Worm (Caenorhabditis elegans) whole organism, L2 larva: ENCODE results near the gene inso-1.

ENCODE experiments used
- ZK546.5 ChIP-seq: sonication (generic microtip); optimal IDR thresholded peaks from 2 replicates; lab custom pipeline; 2017; ENCODE audit warnings: missing biosample characterization, missing genetic modification characterization
- blmp-1 ChIP-seq: sonication (generic microtip); optimal IDR thresholded peaks from 2 replicates; lab custom pipeline; 2017; ENCODE audit warnings: missing genetic modification characterization, mild to moderate bottlenecking, missing compliant biosample characterization, antibody characterized with exemption, moderate library complexity; ENCODE audit not compliant: insufficient read depth
- lin-11 ChIP-seq: fragments of 150-350 bp; sonication (generic microtip); optimal IDR thresholded peaks from 2 replicates; lab custom pipeline; 2014; ENCODE audit warnings: missing biosample characterization, missing genetic modification characterization, inconsistent platforms, mixed read lengths
- nhr-11 ChIP-seq: fragments of 150-350 bp; optimal IDR thresholded peaks from 2 replicates; lab custom pipeline; 2014; ENCODE audit warnings: missing biosample characterization, missing genetic modification characterization
- nhr-23 ChIP-seq: fragments of 150-350 bp; optimal IDR thresholded peaks from 2 replicates; lab custom pipeline; 2014; ENCODE audit warnings: missing biosample characterization, missing genetic modification reagents, missing genetic modification characterization
- nhr-77 ChIP-seq: fragments of 150-350 bp; optimal IDR thresholded peaks from 2 replicates; lab custom pipeline; 2014; ENCODE audit warnings: missing biosample characterization, missing genetic modification characterization
- snpc-4 ChIP-seq: fragments of 150-350 bp; optimal IDR thresholded peaks from 2 replicates; lab custom pipeline; 2014; ENCODE audit warnings: missing biosample characterization, missing genetic modification characterization
- unc-55 ChIP-seq: fragments of 150-350 bp; sonication (generic microtip); optimal IDR thresholded peaks from 3 replicates; lab custom pipeline; 2014; ENCODE audit warnings: missing biosample characterization, missing genetic modification reagents, missing genetic modification characterization
- zag-1 ChIP-seq: fragments of 150-350 bp; optimal IDR thresholded peaks from 2 replicates; lab custom pipeline; 2014; ENCODE audit warnings: missing biosample characterization, missing genetic modification characterization
- ztf-11 ChIP-seq: sonication (generic microtip); optimal IDR thresholded peaks from 2 replicates; lab custom pipeline; 2017; ENCODE audit warnings: missing biosample characterization, missing genetic modification characterization

DNA sequence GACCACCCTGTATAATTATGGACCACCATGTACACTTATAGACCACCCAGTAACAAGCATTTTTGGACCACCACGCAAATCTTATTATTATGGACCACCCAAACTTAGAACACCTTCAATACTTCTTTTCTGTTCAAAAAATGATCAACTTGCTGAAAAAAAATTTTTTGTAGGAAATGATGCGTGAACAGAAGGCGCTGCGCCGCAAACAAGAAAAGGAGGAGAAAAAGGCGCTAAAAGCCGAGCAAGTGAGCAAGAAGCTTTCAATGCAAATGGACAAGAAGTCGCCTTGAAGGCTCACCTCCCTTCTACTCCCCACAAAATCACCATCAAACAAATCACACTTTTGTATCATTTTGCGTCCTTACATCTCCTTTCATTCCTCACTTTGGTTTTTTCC lies 27.3 kb downstream of the inso-1 start:
- no peak for TF ChIP-seq zag-1 (tag; lab: Kevin White, UChicago)
- no peak for TF ChIP-seq nhr-23 (tag; lab: Kevin White, UChicago)
- no peak for TF ChIP-seq ZK546.5 (tag; lab: Kevin White, UChicago)
- TF ChIP-seq lin-11 (tag; lab: Kevin White, UChicago): no peak
- no peak for TF ChIP-seq snpc-4 (tag; lab: Kevin White, UChicago)
- no peak for TF ChIP-seq nhr-77 (tag; lab: Kevin White, UChicago)
- no peak for TF ChIP-seq ztf-11
- no peak for TF ChIP-seq blmp-1 (tag; lab: Kevin White, UChicago)
- no peak for TF ChIP-seq unc-55 (GFP tag; lab: Kevin White, UChicago)
- TF ChIP-seq nhr-11 (tag; lab: Kevin White, UChicago): no peak
